Worm (Caenorhabditis elegans): ENCODE data around the gene mec-2.

Gene mec-2

DNA sequence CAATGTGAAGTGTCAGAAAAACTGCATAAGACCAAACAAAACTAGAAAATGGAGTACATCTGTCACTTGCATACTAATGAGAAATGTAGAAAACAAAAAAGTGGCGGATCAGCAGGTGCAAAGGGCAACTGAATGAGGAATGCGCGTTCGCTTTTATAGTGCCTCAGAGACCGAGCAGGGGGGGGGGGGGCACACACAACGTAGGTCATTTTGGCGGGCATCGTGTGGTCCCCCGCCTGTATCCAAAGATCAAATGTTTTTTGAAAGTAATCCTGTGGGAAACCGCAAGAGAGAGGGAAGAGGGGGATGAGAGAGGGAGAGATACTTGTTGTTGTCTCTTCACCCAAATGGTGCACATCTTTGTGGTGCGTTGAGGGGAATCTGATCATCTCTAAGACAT is 49.2 kb upstream of the mec-2 start (continued):
- TF ChIP-seq F57A8.1 (GFP tag; optimal IDR thresholded peaks at IDR 0.05) (no peak), lsy-27 (tag; optimal IDR thresholded peaks at IDR 0.05; ENCODE audit: borderline replicate concordance, insufficient read depth) (no peak), K11D2.4 (GFP tag; IDR thresholded peaks at IDR 0.05) (no peak), unc-62 (GFP tag; optimal IDR thresholded peaks at IDR 0.05) (no peak), F10E7.11 (tag; optimal IDR thresholded peaks at IDR 0.05) (no peak), aptf-2 (GFP tag; conservative IDR thresholded peaks at IDR 0.05) (peak; percentile 99), egl-44 (GFP tag; IDR thresholded peaks at IDR 0.05) (no peak), K12H6.12 (tag; optimal IDR thresholded peaks at IDR 0.05) (no peak), Y56A3A.18 (GFP tag; IDR thresholded peaks at IDR 0.05) (no peak), let-526 (GFP tag; IDR thresholded peaks at IDR 0.05) (no peak), F52B5.7 (tag; optimal IDR thresholded peaks at IDR 0.05) (no peak), egrh-3 (GFP tag; IDR thresholded peaks at IDR 0.05) (peak; percentile 48; the same call in 1 of the 2 replicates)

DNA sequence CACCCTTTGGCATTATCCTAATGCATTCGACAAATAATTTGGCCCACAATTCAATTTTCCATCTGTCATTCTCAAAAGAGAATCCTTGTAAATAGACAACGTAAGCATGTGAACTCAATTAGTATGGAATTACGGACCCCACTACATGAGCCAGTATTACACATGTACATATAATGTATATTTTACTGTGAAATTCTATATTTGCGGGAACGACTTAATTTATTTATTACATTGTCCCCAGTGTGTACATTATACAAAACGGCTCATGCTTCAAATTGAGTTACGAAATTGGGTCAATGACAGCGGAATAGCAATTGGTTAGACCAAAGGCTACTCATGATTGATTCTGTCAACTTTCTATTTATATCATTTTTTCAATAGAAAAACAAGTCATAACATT is 48.0 kb upstream of the mec-2 start:
- TF ChIP-seq akir-1 (GFP tag; optimal IDR thresholded peaks at IDR 0.05) (no peak), cebp-1 (GFP tag; IDR thresholded peaks at IDR 0.05) (no peak), cebp-1 (tag; optimal IDR thresholded peaks at IDR 0.05) (peak; percentile 60), C17E4.6 (GFP tag; IDR thresholded peaks at IDR 0.05) (no peak)

DNA sequence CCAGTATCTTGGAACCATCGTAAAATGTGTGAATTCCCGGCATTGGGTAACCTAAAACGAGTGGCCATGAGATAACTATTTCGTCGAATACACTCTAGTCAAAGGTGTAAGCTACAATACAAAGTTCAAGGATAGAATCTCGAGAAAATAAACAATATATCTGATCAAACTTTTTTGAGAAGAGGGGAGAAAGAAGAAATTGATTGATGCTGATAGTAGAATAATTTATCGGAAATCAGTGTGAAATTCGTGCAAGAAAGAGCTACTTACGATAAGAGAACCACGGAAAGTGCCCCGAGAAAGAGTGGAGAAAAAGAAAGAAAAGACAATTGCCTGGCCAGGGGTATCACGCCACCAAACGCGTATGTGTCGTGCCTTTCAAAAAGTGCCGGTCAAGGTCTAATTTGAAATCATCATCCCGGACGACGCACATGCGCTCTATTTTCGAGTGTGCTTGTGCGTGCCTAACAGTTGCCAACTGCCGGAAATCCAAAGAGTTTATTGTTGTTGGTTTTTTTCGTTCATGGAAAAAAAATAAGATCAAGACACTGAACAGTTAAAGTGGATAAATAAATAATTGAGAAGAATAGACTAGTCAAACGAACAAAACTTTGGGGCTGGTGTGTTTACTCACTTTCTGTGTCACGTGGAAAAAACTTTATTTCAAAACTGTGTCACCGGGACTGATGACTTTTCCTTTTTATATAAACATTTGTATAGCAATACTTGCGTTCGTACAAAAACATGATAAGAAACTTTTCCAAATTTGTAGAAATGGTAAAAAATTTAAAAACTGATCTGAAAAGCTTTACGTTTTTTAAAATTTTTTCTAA is 44.6 kb upstream of the mec-2 start, which contains the start of gene mboa-3:
mboa-3 (minus strand) TSS at position 51 of the 833 bp plus-strand sequence.
- TF ChIP-seq Y56A3A.18 (GFP tag; IDR thresholded peaks at IDR 0.05) (0 out of 2 replicates have a peak, but pooled peaks have one; percentile 47), nfyb-1 (GFP tag; IDR thresholded peaks at IDR 0.05) (peak; percentile 35; the same call in 1 of the 2 replicates), dox-1 (GFP tag; IDR thresholded peaks at IDR 0.05) (peak; percentile 45; the same call in 1 of the 2 replicates), efl-1 (GFP tag; optimal IDR thresholded peaks at IDR 0.05) (no peak), nhr-80 (tag; optimal IDR thresholded peaks at IDR 0.05) (peak; percentile 83), gei-17 (GFP tag; optimal IDR thresholded peaks at IDR 0.05) (no peak), ztf-22 (GFP tag; optimal IDR thresholded peaks at IDR 0.05) (peak; percentile 27), Y53G8AR.9 (GFP tag; conservative IDR thresholded peaks at IDR 0.05) (no peak), ets-4 (GFP tag; optimal IDR thresholded peaks at IDR 0.05) (peak; percentile 27), lsy-27 (tag; optimal IDR thresholded peaks at IDR 0.05; ENCODE audit: borderline replicate concordance, insufficient read depth) (no peak), F57C9.4 (tag; optimal IDR thresholded peaks at IDR 0.05) (no peak), B0336.3 (GFP tag; IDR thresholded peaks at IDR 0.05) (peak; percentile 46; the same call in 1 of the 2 replicates), atf-7 (tag; optimal IDR thresholded peaks at IDR 0.05) (peak; percentile 7), cebp-1 (GFP tag; IDR thresholded peaks at IDR 0.05) (no peak), cebp-1 (tag; optimal IDR thresholded peaks at IDR 0.05) (peak; percentile 49), aptf-2 (GFP tag; conservative IDR thresholded peaks at IDR 0.05) (no peak)

DNA sequence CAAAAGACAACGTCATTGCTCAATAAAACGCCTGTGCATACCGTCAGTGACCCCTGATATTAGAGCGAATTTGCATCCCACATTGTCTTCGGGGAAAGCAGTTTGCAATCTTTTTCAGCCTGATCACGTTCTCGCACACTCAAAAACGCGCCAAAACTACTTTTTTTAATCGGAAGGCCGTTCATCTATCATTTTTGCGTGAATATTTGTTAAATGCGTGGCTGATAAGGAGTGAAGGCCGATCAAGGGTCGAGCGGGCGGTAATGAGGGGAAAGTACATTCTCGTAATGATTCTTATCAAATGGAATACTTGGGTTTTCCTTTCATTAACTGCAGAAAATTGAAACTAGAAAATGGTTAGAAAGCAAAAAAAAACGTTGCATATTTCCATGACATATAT is 43.3 kb upstream of the mec-2 start:
- peak; percentile 82 for TF ChIP-seq nhr-80 (tag; optimal IDR thresholded peaks at IDR 0.05)
- no peak for TF ChIP-seq ztf-28 (GFP tag; IDR thresholded peaks at IDR 0.05)
- no peak for TF ChIP-seq ama-1 (optimal IDR thresholded peaks at IDR 0.05)
- no peak for TF ChIP-seq ama-1 (GFP tag; optimal IDR thresholded peaks at IDR 0.05)
- TF ChIP-seq F23B12.7 (tag; optimal IDR thresholded peaks at IDR 0.05; ENCODE audit: insufficient read depth): no peak
- no peak for TF ChIP-seq ztf-3 (GFP tag; optimal IDR thresholded peaks at IDR 0.05)
